Worm (Caenorhabditis elegans): ENCODE measurements around the gene twk-26.

Gene twk-26

DNA sequence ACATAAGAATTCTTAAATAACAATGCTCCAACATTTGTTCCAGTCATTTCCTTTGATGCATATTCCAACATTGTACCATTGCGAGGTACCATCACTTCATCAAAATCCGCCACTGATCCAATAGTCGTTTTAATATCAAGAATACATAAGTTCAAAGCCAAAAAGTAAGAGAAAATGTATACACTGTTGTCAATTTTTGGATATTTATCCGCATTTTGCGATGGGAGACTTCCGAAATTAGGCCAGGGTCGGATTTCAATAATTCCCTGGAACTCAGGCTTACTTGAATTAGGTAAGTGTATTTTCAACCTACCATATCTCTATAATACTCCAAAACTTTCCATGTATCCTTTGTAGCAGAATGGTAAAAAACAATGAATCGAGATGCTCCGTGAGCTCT lies 20.4 kb downstream of the twk-26 start, which contains the start of gene M02F4.2:
Gene M02F4.2 (minus strand): TSS at position 101 of the 400 bp plus-strand sequence.
- TF ChIP-seq him-1 (tag; optimal IDR thresholded peaks at IDR 0.05), result no peak
- TF ChIP-seq W03F9.2 (tag; optimal IDR thresholded peaks at IDR 0.05), result no peak
- TF ChIP-seq dao-5 (tag; optimal IDR thresholded peaks at IDR 0.05), result no peak

ce11 chrX:3033492-3033891 lies 21.1 kb downstream of the twk-26 start:
- TF ChIP-seq W03F9.2 (tag; optimal IDR thresholded peaks at IDR 0.05) (no peak), dao-5 (tag; optimal IDR thresholded peaks at IDR 0.05) (no peak), him-1 (tag; optimal IDR thresholded peaks at IDR 0.05) (no peak)

DNA sequence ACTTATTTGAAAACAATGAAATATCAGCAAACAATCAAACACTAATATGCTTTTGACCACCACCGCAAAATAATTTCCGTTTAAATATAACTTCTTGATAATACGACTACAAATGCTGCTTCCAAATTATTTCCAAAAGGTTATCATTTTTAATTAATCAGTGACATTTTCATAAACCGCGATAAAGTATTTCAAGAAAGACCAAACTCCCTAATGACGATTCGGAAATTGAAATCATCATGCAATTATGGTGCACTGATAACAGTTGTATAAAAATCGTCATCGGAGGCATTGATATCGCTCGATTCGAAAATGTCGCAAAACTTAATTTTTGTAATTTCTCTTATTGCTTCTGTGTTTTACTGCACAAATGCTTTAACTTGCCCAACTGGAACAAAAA lies 23.1 kb downstream of the twk-26 start, which contains the start of gene clec-265:
Gene clec-265 (plus strand): TSS at position 300 of the 400 bp plus-strand sequence.
- TF ChIP-seq W03F9.2 (tag; optimal IDR thresholded peaks at IDR 0.05) (no peak), him-1 (tag; optimal IDR thresholded peaks at IDR 0.05) (no peak), dao-5 (tag; optimal IDR thresholded peaks at IDR 0.05) (no peak)

DNA sequence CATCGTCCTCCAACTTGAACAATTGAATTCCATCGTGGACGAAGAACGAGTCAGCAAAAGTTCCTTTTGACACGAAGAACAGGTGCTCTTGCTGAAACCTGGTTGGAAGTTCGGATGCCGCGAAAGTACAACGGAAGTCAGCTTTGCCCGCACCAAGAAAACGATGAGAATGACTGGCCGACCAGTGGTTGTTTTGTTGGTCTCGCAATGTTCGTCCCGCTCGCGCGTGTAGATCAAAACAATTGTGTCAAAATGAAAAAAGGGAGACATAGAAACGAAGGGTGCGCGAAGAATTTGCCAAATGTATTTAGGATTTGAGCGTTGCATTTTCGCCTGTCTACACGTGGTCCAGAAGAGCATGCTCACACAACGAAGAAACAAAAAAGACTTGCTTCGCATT lies 25.6 kb downstream of the twk-26 start, which contains the start of gene M02F4.1:
Gene M02F4.1 (minus strand): TSS at position 101 of the 400 bp plus-strand sequence.
- no peak for TF ChIP-seq him-1 (tag; optimal IDR thresholded peaks at IDR 0.05)
- no peak for TF ChIP-seq dao-5 (tag; optimal IDR thresholded peaks at IDR 0.05)
- TF ChIP-seq W03F9.2 (tag; optimal IDR thresholded peaks at IDR 0.05), result no peak

- TF ChIP-seq him-1 (tag; optimal IDR thresholded peaks at IDR 0.05) (no peak), W03F9.2 (tag; optimal IDR thresholded peaks at IDR 0.05) (no peak)
Observed at ce11 chrX:3025145-3025544, 29.5 kb downstream of the twk-26 start.

ce11 chrX:3024637-3025113 lies 29.9 kb downstream of the twk-26 start, which contains the start of gene aqp-7:
aqp-7 (plus strand) TSS chrX:3025063.
- TF ChIP-seq him-1 (tag; optimal IDR thresholded peaks at IDR 0.05), result no peak
- TF ChIP-seq W03F9.2 (tag; optimal IDR thresholded peaks at IDR 0.05), result no peak

DNA sequence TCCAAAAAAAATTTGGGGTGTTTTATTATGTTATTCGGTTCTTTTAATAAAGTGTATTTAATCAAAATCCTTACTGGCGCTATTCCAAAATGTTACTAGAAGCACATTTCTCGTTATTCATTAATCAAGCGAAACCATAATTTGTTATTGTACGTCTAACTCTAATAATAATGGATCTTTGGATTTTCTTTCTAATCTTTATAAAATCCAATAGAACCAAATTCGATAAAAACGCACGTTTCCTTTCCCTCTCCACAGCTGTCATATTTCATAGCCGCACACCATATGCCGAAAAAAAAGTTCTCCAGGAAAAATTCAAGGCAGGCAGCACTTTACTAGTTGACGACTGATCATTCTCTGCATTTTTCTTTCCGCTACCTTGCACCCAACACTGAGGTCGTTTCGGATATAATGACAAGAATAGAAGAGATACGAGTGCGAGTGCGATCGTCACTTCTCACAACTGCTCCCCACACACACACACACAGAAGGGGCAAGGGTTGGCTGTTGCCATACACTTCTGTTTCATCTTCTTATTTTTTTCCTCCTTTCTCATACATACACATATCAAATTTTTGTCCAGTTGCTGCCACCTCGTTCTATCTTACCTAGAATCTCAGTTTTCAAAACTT lies 31.0 kb downstream of the twk-26 start:
- TF ChIP-seq him-1 (tag; optimal IDR thresholded peaks at IDR 0.05) (no peak), W03F9.2 (tag; optimal IDR thresholded peaks at IDR 0.05) (no peak), dao-5 (tag; optimal IDR thresholded peaks at IDR 0.05) (no peak)

DNA sequence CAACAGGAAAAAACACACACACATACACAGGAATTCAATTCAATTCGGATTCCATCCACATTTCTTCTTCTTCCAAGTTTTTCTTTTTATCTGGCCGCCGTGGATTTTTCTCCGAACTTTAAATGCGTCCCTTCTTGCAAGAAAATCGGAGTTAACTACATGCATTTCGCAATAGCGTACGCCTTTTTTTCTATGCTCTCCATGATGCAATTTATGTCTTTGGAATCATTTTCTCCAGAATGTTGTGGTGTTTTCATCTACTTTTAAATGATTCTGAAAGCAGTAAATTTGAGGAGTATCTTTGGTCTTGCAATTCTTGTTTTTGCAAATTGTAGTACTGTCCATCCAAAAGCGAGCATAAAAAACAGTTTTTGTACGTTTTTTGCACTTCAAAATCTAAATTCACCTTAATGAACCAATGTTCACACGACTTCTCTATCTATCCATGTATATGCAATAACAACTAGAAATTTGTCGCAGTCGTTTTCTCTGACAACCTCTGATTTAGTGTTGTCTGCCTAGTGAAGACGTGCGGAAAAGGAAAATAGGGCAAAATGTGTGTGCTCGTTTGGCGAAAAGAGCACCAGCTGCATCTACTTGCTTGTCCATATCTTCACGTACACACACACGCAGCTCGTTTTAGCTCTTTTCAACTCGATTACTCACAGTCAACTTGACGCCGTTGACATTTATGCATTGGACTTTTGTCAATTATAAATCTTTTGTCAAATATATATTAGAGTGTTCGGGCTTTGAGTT lies 32.1 kb downstream of the twk-26 start:
- TF ChIP-seq W03F9.2 (tag; optimal IDR thresholded peaks at IDR 0.05), result no peak
- TF ChIP-seq him-1 (tag; optimal IDR thresholded peaks at IDR 0.05), result no peak

- TF ChIP-seq him-1 (tag; optimal IDR thresholded peaks at IDR 0.05) (no peak), dao-5 (tag; optimal IDR thresholded peaks at IDR 0.05) (no peak), W03F9.2 (tag; optimal IDR thresholded peaks at IDR 0.05) (no peak)
Observed at ce11 chrX:3021466-3021865, 33.2 kb downstream of the twk-26 start.

DNA sequence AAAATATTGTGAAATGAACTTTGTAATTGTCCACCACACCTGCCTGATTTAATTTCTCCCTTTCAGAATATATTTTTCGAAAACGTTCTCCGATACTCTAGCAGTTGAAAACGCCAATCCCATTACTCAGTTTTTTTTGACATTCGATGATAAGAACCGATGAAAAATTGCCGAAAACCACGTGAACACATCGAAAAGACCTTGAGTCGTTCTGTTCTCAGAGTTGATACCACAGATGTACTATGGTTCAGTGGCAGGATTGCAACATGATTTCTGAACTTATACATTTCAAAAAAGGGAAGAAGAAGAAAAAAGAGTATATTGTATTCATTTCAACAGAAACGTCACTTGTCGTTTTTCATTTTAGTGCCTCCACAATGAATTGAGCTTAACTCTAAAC lies 34.6 kb downstream of the twk-26 start:
- TF ChIP-seq dao-5 (tag; optimal IDR thresholded peaks at IDR 0.05) (no peak), him-1 (tag; optimal IDR thresholded peaks at IDR 0.05) (no peak), W03F9.2 (tag; optimal IDR thresholded peaks at IDR 0.05) (no peak)

DNA sequence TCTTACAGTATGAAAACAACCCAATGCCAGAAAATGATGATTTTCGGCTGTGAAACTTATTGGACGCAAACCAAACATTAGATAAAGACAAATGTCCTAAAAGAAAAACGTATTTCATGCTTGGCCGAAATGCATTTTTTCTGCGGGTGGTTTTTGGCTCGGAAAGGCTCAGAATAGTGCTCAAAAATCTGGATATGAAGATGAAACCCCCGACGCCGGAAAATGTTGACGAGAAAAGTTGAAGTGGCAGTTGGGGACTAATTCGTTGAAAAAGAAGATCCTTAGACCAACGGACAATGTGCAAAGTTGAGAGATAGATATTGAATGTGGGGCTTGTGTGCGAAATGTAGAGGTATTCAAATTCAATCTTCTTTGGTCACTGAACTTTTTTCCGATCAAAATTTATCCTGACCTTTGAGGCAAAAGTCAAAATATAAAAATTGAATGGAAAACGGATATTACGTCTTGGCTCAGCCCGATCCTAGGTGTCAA lies 36.1 kb downstream of the twk-26 start, which contains the start of gene flp-18:
Gene flp-18 (minus strand): TSS at position 51 of the 492 bp plus-strand sequence.
- TF ChIP-seq him-1 (tag; optimal IDR thresholded peaks at IDR 0.05) (no peak), W03F9.2 (tag; optimal IDR thresholded peaks at IDR 0.05) (no peak), dao-5 (tag; optimal IDR thresholded peaks at IDR 0.05) (no peak)

ce11 chrX:3009190-3009589 lies 45.4 kb downstream of the twk-26 start, which contains the start of gene Y48D7A.1:
Y48D7A.1 (plus strand) TSS chrX:3009490.
- TF ChIP-seq W03F9.2 (tag; optimal IDR thresholded peaks at IDR 0.05), result no peak
- TF ChIP-seq dao-5 (tag; optimal IDR thresholded peaks at IDR 0.05), result no peak
- TF ChIP-seq him-1 (tag; optimal IDR thresholded peaks at IDR 0.05), result no peak

DNA sequence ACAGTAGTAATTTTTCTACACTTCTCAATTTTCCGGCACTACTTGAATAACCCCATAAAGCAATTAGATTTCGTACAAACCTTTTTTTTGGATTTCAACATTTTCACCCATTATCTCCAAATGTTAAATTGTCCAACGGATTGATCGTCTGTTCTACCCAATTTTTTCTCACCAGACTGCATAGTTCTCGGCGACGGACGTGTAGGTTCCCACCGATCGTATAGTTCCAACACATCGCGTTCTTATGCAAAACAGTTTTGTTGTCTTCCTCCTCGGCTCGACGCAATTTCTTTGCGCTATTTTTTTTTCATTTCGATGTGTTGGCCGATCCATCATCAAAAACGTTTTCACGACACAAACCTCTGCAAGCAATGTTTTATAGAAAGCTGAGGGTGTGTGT lies 50.9 kb downstream of the twk-26 start, which contains the start of gene Y41G9A.6:
Gene Y41G9A.6 (minus strand): TSS at position 101 of the 400 bp plus-strand sequence.
- TF ChIP-seq him-1 (tag; optimal IDR thresholded peaks at IDR 0.05), result no peak
- no peak for TF ChIP-seq W03F9.2 (tag; optimal IDR thresholded peaks at IDR 0.05)
- TF ChIP-seq dao-5 (tag; optimal IDR thresholded peaks at IDR 0.05), result no peak
